Fruit fly (Drosophila melanogaster): ENCODE results near the gene CG42675.

DNA sequence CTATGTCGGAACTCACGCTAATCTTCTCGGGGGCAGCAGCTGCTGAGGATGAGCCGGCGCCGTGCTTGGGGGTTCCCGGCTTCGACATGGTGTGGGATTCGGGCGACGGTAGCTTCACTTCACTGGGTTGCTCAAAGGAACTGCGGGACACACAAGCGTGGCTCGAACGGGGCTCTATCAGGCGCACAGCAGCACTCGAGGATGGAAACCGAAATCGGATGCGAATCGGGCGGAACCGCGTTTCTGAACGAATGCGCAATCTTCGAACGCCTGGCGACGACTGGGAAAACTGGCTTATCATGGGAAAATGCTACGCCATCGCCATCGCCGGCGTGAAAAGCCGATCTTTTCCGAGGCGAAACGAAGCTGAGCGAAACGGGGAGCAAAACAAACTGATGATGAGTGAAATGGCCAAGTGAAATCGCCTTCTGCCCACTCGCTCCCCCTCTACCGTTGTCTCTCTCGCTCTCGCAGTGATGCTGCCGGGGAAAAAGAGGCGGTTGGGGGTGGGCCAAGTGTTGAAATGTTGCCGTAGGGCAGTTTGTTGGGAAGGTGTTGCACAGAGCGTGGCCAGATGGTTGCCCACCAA, 41.7 kb upstream of the CG42675 start:
- TF ChIP-seq achi (GFP tag; optimal IDR thresholded peaks at IDR 0.05) (no peak), CG34406 (GFP tag; optimal IDR thresholded peaks at IDR 0.05) (no peak), eg (GFP tag; IDR thresholded peaks at IDR 0.05) (0 out of 3 replicates have a peak, but pooled peaks have one; percentile 21), Hr38 (GFP tag; optimal IDR thresholded peaks at IDR 0.05) (no peak), CG8119 (GFP tag; IDR thresholded peaks at IDR 0.05) (no peak), Hr39 (GFP tag; optimal IDR thresholded peaks at IDR 0.05) (no peak), CG4318 (GFP tag; optimal IDR thresholded peaks at IDR 0.05) (no peak), dac (GFP tag; optimal IDR thresholded peaks at IDR 0.05) (no peak), CG10669 (GFP tag; optimal IDR thresholded peaks at IDR 0.05) (no peak), CG32006 (GFP tag; optimal IDR thresholded peaks at IDR 0.05) (no peak), vri (GFP tag; optimal IDR thresholded peaks at IDR 0.05) (no peak), fkh (GFP tag; optimal IDR thresholded peaks at IDR 0.05) (no peak)

All from whole organism, prepupa.